Worm (Caenorhabditis elegans): Measurements from ENCODE around the gene athp-3.
A peak's percentile ranks its signal among the peaks of the same experiment; 100 is the strongest.

Gene athp-3

ce11 chrIV:17048257-17048656 lies at the start of gene athp-3:
athp-3 (minus strand) TSS chrIV:17048357.
- TF ChIP-seq ceh-13 (GFP tag; optimal IDR thresholded peaks at IDR 0.05) (no peak), sea-1 (GFP tag; conservative IDR thresholded peaks at IDR 0.05) (no peak), ceh-36 (tag; optimal IDR thresholded peaks at IDR 0.05) (no peak), hnd-1 (tag; optimal IDR thresholded peaks at IDR 0.05) (no peak), flt-1 (GFP tag; IDR thresholded peaks at IDR 0.05) (no peak), hmg-4 (GFP tag; optimal IDR thresholded peaks at IDR 0.05) (no peak), tbx-11 (GFP tag; IDR thresholded peaks at IDR 0.05) (no peak), pes-1 (GFP tag; IDR thresholded peaks at IDR 0.05) (no peak), hmbx-1 (tag; optimal IDR thresholded peaks at IDR 0.05) (no peak), ama-1 (optimal IDR thresholded peaks at IDR 0.05) (no peak), ets-7 (tag; optimal IDR thresholded peaks at IDR 0.05) (no peak), tbx-37 (GFP tag; conservative IDR thresholded peaks at IDR 0.05) (no peak), aly-1 (tag; optimal IDR thresholded peaks at IDR 0.05) (no peak), B0310.2 (tag; optimal IDR thresholded peaks at IDR 0.05) (no peak), F13C5.2 (tag; optimal IDR thresholded peaks at IDR 0.05) (no peak), scrt-1 (GFP tag; IDR thresholded peaks at IDR 0.05) (no peak), tra-4 (tag; optimal IDR thresholded peaks at IDR 0.05) (no peak)

ce11 chrIV:17096168-17096567 lies 48.0 kb upstream of the athp-3 start, which contains the start of gene Y116A8C.27:
Y116A8C.27 (minus strand) TSS chrIV:17096268.
- TF ChIP-seq F13C5.2 (tag; optimal IDR thresholded peaks at IDR 0.05): no peak
- no peak for TF ChIP-seq hmg-4 (GFP tag; optimal IDR thresholded peaks at IDR 0.05)
- no peak for TF ChIP-seq hmbx-1 (tag; optimal IDR thresholded peaks at IDR 0.05)
- TF ChIP-seq aly-1 (tag; optimal IDR thresholded peaks at IDR 0.05): no peak

DNA sequence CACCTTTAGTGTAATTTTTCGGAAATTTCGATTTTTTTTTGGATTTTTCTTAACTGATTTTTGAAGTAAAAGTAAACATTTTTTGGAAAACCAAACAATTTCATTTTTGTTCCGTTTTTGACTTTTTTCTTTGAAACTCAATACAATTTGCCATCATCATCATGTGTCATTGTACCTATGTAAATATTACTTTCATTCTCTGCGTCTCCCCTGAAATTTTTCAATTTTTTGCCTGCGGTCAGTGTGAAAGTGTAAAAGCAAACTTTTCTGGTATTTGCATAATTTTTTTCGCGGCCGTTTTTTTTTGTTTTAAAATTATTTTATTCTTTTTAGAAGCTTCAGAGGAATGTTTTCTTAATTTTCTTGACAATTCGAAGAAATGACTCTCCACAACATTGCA lies 45.5 kb upstream of the athp-3 start, which contains the start of gene Y116A8C.29:
Gene Y116A8C.29 (plus strand): TSS at position 328 of the 400 bp plus-strand sequence.
- no peak for TF ChIP-seq aly-1 (tag; optimal IDR thresholded peaks at IDR 0.05)
- TF ChIP-seq flt-1 (GFP tag; IDR thresholded peaks at IDR 0.05): no peak
- no peak for TF ChIP-seq ceh-13 (GFP tag; optimal IDR thresholded peaks at IDR 0.05)
- TF ChIP-seq hnd-1 (tag; optimal IDR thresholded peaks at IDR 0.05): no peak
- TF ChIP-seq tbx-11 (GFP tag; IDR thresholded peaks at IDR 0.05): no peak
- no peak for TF ChIP-seq hmg-4 (GFP tag; optimal IDR thresholded peaks at IDR 0.05)
- no peak for TF ChIP-seq B0310.2 (tag; optimal IDR thresholded peaks at IDR 0.05)

DNA sequence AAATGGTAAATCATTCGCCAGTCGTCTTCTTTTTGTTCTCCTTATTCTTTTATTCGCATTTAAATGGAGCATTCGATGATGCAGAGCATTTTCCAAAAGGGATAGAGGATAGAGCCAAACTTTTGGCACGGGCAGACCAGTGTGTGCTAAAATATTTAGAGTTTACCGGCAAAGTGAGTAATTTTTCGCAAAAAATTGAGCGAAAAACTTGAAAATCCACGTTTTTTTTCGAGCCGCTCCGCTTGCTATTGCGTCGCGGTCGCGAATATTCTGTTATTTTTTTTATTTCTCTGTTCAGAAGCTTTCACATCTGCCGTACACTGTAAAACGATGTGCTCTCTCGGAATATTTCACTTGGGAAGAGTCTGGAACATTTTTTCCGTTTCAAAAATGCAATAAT lies 40.7 kb upstream of the athp-3 start, which contains the start of gene Y116A8C.43:
Gene Y116A8C.43 (plus strand): TSS at position 3 of the 400 bp plus-strand sequence.
- TF ChIP-seq ama-1 (optimal IDR thresholded peaks at IDR 0.05) (peak; percentile 64), hnd-1 (tag; optimal IDR thresholded peaks at IDR 0.05) (no peak)

DNA sequence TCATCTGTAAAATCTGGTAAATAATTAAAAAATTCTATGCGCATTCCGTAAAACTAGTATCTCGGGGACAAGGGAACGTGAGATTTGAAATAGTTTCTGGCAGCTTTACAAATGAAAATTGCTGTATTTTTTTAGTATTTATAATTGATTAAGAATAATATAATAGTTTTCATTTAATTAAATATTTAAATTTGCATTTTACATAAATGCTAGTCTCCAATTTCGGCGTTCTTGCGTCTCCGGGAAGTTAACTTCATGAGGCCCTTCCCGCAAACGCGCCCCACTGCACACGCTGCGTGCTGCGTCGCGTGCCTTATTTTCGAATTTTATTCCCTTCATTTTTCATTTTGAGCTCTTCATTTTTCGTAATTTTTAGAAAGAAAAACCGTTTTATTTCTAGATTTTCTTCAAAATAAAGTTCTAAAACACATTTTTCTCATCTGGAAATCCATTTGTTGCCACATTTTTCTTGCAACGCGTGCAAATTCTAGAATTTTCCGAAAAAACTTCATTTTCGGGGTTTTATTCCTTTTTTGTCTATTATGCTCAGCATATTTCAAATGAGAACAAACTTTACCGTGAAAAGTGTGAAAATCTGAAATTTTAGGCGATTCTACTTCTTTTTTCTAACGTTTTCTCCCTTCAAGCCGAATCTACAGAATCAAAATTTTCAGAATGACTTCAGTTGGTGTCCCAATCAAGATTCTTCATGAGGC lies 39.4 kb upstream of the athp-3 start, which contains the start of the genes snx-13 and snr-1:
Gene snx-13 (minus strand): TSS at position 55 of the 716 bp plus-strand sequence.
Gene snr-1 (plus strand): TSS at position 666 of the 716 bp plus-strand sequence.
- TF ChIP-seq flt-1 (GFP tag; IDR thresholded peaks at IDR 0.05) (0 out of 2 replicates have a peak, but pooled peaks have one; percentile 49), tbx-37 (GFP tag; conservative IDR thresholded peaks at IDR 0.05) (peak; percentile 71), tbx-11 (GFP tag; IDR thresholded peaks at IDR 0.05) (peak; percentile 75), ceh-36 (tag; optimal IDR thresholded peaks at IDR 0.05) (peak; percentile 61), hmg-4 (GFP tag; optimal IDR thresholded peaks at IDR 0.05) (peak; percentile 87), ama-1 (optimal IDR thresholded peaks at IDR 0.05) (no peak), ceh-13 (GFP tag; optimal IDR thresholded peaks at IDR 0.05) (peak; percentile 88), pes-1 (GFP tag; IDR thresholded peaks at IDR 0.05) (peak; percentile 88), tra-4 (tag; optimal IDR thresholded peaks at IDR 0.05) (peak; percentile 63), F13C5.2 (tag; optimal IDR thresholded peaks at IDR 0.05) (peak; percentile 84), scrt-1 (GFP tag; IDR thresholded peaks at IDR 0.05) (peak; percentile 72), hnd-1 (tag; optimal IDR thresholded peaks at IDR 0.05) (peak; percentile 73), hmbx-1 (tag; optimal IDR thresholded peaks at IDR 0.05) (peak; percentile 90), sea-1 (GFP tag; conservative IDR thresholded peaks at IDR 0.05) (peak; percentile 79), B0310.2 (tag; optimal IDR thresholded peaks at IDR 0.05) (peak; percentile 86), aly-1 (tag; optimal IDR thresholded peaks at IDR 0.05) (no peak), ets-7 (tag; optimal IDR thresholded peaks at IDR 0.05) (peak; percentile 16)

DNA sequence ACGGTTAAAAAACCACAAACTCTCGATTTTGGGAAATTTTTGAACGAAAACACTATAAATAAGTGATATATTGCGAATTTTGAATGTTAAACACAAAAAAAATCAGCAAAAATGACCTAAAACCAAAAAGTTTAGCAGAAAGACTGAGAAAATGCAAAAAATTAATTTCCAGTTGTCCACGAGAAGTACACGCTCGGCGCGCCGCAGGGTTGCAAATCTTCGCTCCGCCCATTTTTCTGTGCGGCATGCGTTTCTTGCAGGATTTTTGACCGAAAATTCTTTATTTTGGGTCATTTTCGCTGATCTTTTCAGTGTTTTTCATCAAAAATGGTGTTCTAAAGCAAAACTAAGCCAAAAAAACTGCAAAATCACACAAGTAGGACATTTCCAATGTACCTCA lies 36.7 kb upstream of the athp-3 start:
- TF ChIP-seq tra-4 (tag; optimal IDR thresholded peaks at IDR 0.05) (no peak), tbx-11 (GFP tag; IDR thresholded peaks at IDR 0.05) (no peak)

- TF ChIP-seq ama-1 (optimal IDR thresholded peaks at IDR 0.05): no peak
- TF ChIP-seq sea-1 (GFP tag; conservative IDR thresholded peaks at IDR 0.05): no peak
- no peak for TF ChIP-seq tbx-37 (GFP tag; conservative IDR thresholded peaks at IDR 0.05)
- no peak for TF ChIP-seq tbx-11 (GFP tag; IDR thresholded peaks at IDR 0.05)
- TF ChIP-seq ets-7 (tag; optimal IDR thresholded peaks at IDR 0.05): no peak
- TF ChIP-seq hmg-4 (GFP tag; optimal IDR thresholded peaks at IDR 0.05): no peak
- TF ChIP-seq scrt-1 (GFP tag; IDR thresholded peaks at IDR 0.05): no peak
- TF ChIP-seq F13C5.2 (tag; optimal IDR thresholded peaks at IDR 0.05): no peak
- TF ChIP-seq pes-1 (GFP tag; IDR thresholded peaks at IDR 0.05): no peak
- no peak for TF ChIP-seq ceh-13 (GFP tag; optimal IDR thresholded peaks at IDR 0.05)
- no peak for TF ChIP-seq tra-4 (tag; optimal IDR thresholded peaks at IDR 0.05)
These were observed 36.2 kb upstream of the athp-3 start for ce11 chrIV:17084317-17084716.

DNA sequence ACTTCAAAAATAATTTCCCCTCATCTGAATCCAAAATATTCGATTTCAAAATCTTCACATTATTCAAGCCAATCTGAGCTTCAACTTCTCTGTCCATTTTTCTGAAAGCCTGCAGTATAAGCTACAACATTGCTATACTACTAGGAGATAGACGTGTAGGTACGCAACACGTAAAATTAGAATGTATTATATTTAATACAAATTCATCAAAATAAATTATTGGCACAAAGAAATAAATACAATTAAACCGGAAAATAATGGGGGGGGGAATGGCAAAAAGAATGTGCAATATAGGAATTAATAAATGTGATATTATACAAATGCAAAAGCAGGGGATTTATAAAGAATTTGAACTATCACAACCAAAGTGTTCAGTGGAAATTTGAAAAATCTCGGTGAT lies 30.5 kb upstream of the athp-3 start, which contains the start of gene Y116A8C.25:
Gene Y116A8C.25 (minus strand): TSS at position 101 of the 400 bp plus-strand sequence.
- no peak for TF ChIP-seq hmg-4 (GFP tag; optimal IDR thresholded peaks at IDR 0.05)

Data from whole organism, early embryonic.